Worm (Caenorhabditis elegans): Measurements from ENCODE around the gene F38E9.1.

ce11 chrX:16466157-16466556 is 4.7 kb upstream of the F38E9.1 start:
- TF ChIP-seq lsy-2 (tag; optimal IDR thresholded peaks at IDR 0.05) (no peak), nhr-28 (tag; optimal IDR thresholded peaks at IDR 0.05) (no peak), nhr-2 (tag; optimal IDR thresholded peaks at IDR 0.05) (no peak), snpc-4 (tag; optimal IDR thresholded peaks at IDR 0.05) (no peak), unc-62 (GFP tag; optimal IDR thresholded peaks at IDR 0.05) (no peak), pha-4 (tag; optimal IDR thresholded peaks at IDR 0.05) (no peak), unc-39 (tag; optimal IDR thresholded peaks at IDR 0.05) (no peak), mls-2 (tag; optimal IDR thresholded peaks at IDR 0.05) (no peak), nhr-76 (tag; optimal IDR thresholded peaks at IDR 0.05) (no peak), drap-1 (GFP tag; optimal IDR thresholded peaks at IDR 0.05) (no peak), blmp-1 (tag; optimal IDR thresholded peaks at IDR 0.05) (no peak), mep-1 (tag; optimal IDR thresholded peaks at IDR 0.05) (no peak), cnd-1 (tag; optimal IDR thresholded peaks at IDR 0.05) (no peak)

Data from whole organism, mixed stage, embryonic.